Worm (Caenorhabditis elegans) whole organism, young adult: ENCODE measurements around the gene tos-1.

Source experiments
- F23B12.7 ChIP-seq: sonication (generic microtip); optimal IDR thresholded peaks from 2 replicates; lab custom pipeline; 2017; ENCODE audit warnings: missing genetic modification characterization, mild to moderate bottlenecking, missing compliant biosample characterization, antibody characterized with exemption, moderate library complexity; ENCODE audit not compliant: insufficient read depth
- unc-130 ChIP-seq: sonication (generic microtip); optimal IDR thresholded peaks from 2 replicates; lab custom pipeline; 2016; ENCODE audit warnings: missing genetic modification reagents, missing genetic modification characterization, missing compliant biosample characterization

- TF ChIP-seq F23B12.7: no peak
- no peak for TF ChIP-seq unc-130 (GFP tag; lab: Kevin White, UChicago)
Measured at ce11 chrV:9373473-9373872, 29.5 kb upstream of the tos-1 start, which contains the start of gene E02C12.8.
